Fruit fly (Drosophila melanogaster) whole organism, prepupa: ENCODE measurements around the gene Pax.

Experiments used
- Blimp-1 ChIP-seq: fragments of 200-800 bp; sonication (Bioruptor generic); optimal IDR thresholded peaks from 3 replicates; lab custom pipeline; 2017; ENCODE audit warnings: missing biosample characterization, missing genetic modification characterization, mild to moderate bottlenecking, moderate library complexity, missing genetic modification reagents
- CG10669 ChIP-seq: fragments of 200-800 bp; sonication (Bioruptor generic); optimal IDR thresholded peaks from 3 replicates; lab custom pipeline; 2018; ENCODE audit warnings: missing biosample characterization, mild to moderate bottlenecking, missing genetic modification characterization, moderate library complexity
- CG11294 ChIP-seq: fragments of 200-800 bp; sonication (Bioruptor generic); IDR thresholded peaks from 2 replicates; pipeline ENCODE4 v1.3.6; 2022; ENCODE audit warnings: missing biosample characterization, missing genetic modification characterization
- CG11762 ChIP-seq: fragments of 200-800 bp; sonication (Bioruptor generic); optimal IDR thresholded peaks from 3 replicates; lab custom pipeline; 2016; ENCODE audit warnings: missing biosample characterization, missing genetic modification characterization; ENCODE audit not compliant: insufficient read depth
- CG15336 ChIP-seq: fragments of 200-800 bp; sonication (Bioruptor generic); IDR thresholded peaks from 2 replicates; pipeline ENCODE4 v1.3.6; 2022; ENCODE audit warnings: missing biosample characterization, missing genetic modification characterization
- CG16779 ChIP-seq: fragments of 200-800 bp; sonication (Bioruptor generic); optimal IDR thresholded peaks from 3 replicates; lab custom pipeline; 2017; ENCODE audit warnings: missing biosample characterization, mild to moderate bottlenecking, missing genetic modification characterization
- CG3032 ChIP-seq: fragments of 200-800 bp; optimal IDR thresholded peaks from 2 replicates; lab custom pipeline; 2019; ENCODE audit warnings: missing biosample characterization, mild to moderate bottlenecking, missing genetic modification characterization, moderate library complexity
- CG31627 ChIP-seq: fragments of 200-800 bp; sonication (Bioruptor generic); optimal IDR thresholded peaks from 3 replicates; lab custom pipeline; 2016; ENCODE audit warnings: missing biosample characterization, missing genetic modification characterization
- CG32006 ChIP-seq: fragments of 200-800 bp; sonication (Bioruptor generic); optimal IDR thresholded peaks from 3 replicates; lab custom pipeline; 2017; ENCODE audit warnings: missing biosample characterization, mild to moderate bottlenecking, missing genetic modification characterization
- CG34406 ChIP-seq: fragments of 200-800 bp; sonication (Bioruptor generic); optimal IDR thresholded peaks from 3 replicates; lab custom pipeline; 2016; ENCODE audit warnings: missing biosample characterization, missing genetic modification characterization
- CG3919 ChIP-seq: fragments of 200-800 bp; sonication (Bioruptor generic); optimal IDR thresholded peaks from 3 replicates; lab custom pipeline; 2016; ENCODE audit warnings: missing biosample characterization, missing genetic modification characterization
- CG4318 ChIP-seq: fragments of 200-800 bp; sonication (Bioruptor generic); optimal IDR thresholded peaks from 3 replicates; lab custom pipeline; 2017; ENCODE audit warnings: missing biosample characterization, mild to moderate bottlenecking, missing genetic modification characterization
- CG6163 ChIP-seq: fragments of 200-800 bp; sonication (Bioruptor generic); IDR thresholded peaks from 3 replicates; pipeline ENCODE4 v1.3.6; 2022; ENCODE audit warnings: missing biosample characterization, missing genetic modification characterization
- CG6276 ChIP-seq: fragments of 200-800 bp; sonication (Bioruptor generic); optimal IDR thresholded peaks from 2 replicates; lab custom pipeline; 2017; ENCODE audit warnings: missing biosample characterization, mild to moderate bottlenecking, missing genetic modification characterization
- CG6854 ChIP-seq: fragments of 200-800 bp; sonication (Bioruptor generic); optimal IDR thresholded peaks from 2 replicates; lab custom pipeline; 2017; ENCODE audit warnings: missing biosample characterization, mild to moderate bottlenecking, missing genetic modification characterization
- CG7368 ChIP-seq: fragments of 200-800 bp; sonication (Bioruptor generic); optimal IDR thresholded peaks from 3 replicates; lab custom pipeline; 2016; ENCODE audit warnings: missing biosample characterization, missing genetic modification characterization
- CG8119 ChIP-seq: fragments of 200-800 bp; sonication (Bioruptor generic); IDR thresholded peaks from 3 replicates; pipeline ENCODE4 v1.3.6; 2022; ENCODE audit warnings: missing biosample characterization, missing genetic modification characterization
- CG8319 ChIP-seq: fragments of 200-800 bp; sonication (Bioruptor generic); optimal IDR thresholded peaks from 3 replicates; lab custom pipeline; 2016; ENCODE audit warnings: missing biosample characterization, missing genetic modification characterization
- CG8632 ChIP-seq: fragments of 200-800 bp; sonication (Bioruptor generic); optimal IDR thresholded peaks from 3 replicates; lab custom pipeline; 2016; ENCODE audit warnings: missing biosample characterization, missing genetic modification characterization
- CG9139 ChIP-seq: fragments of 200-800 bp; sonication (Bioruptor generic); optimal IDR thresholded peaks from 3 replicates; lab custom pipeline; 2017; ENCODE audit warnings: missing biosample characterization, mild to moderate bottlenecking, missing genetic modification characterization
- Eip75B ChIP-seq: fragments of 200-800 bp; sonication (Bioruptor generic); optimal IDR thresholded peaks from 3 replicates; lab custom pipeline; 2016; ENCODE audit warnings: missing biosample characterization, missing genetic modification characterization
- Eip78C ChIP-seq: fragments of 200-800 bp; sonication (Bioruptor generic); peaks from one replicate; lab custom pipeline; 2016; ENCODE audit warnings: missing biosample characterization, missing genetic modification characterization
- Eip93F ChIP-seq: fragments of 200-800 bp; sonication (Bioruptor generic); optimal IDR thresholded peaks from 2 replicates; lab custom pipeline; 2016; ENCODE audit warnings: missing biosample characterization, mild to moderate bottlenecking, missing genetic modification characterization
- Ets21C ChIP-seq: fragments of 200-800 bp; sonication (Bioruptor generic); optimal IDR thresholded peaks from 3 replicates; lab custom pipeline; 2016; ENCODE audit warnings: missing biosample characterization, missing genetic modification characterization
- Ets96B ChIP-seq: fragments of 200-800 bp; optimal IDR thresholded peaks from 2 replicates; lab custom pipeline; 2019; ENCODE audit warnings: missing biosample characterization, mild to moderate bottlenecking, missing genetic modification characterization, moderate library complexity
- Gug ChIP-seq: fragments of 200-800 bp; sonication (Bioruptor generic); IDR thresholded peaks from 2 replicates; pipeline ENCODE4 v1.3.6; 2022; ENCODE audit warnings: missing biosample characterization, missing genetic modification characterization
- Hr4 ChIP-seq: fragments of 200-800 bp; sonication (Bioruptor generic); optimal IDR thresholded peaks from 3 replicates; lab custom pipeline; 2016; ENCODE audit warnings: missing biosample characterization, missing genetic modification characterization
- Lpt ChIP-seq: fragments of 200-800 bp; sonication (Bioruptor generic); optimal IDR thresholded peaks from 3 replicates; lab custom pipeline; 2016; ENCODE audit warnings: missing biosample characterization, missing genetic modification characterization
- Met ChIP-seq: fragments of 200-800 bp; sonication (Bioruptor generic); optimal IDR thresholded peaks from 3 replicates; lab custom pipeline; 2016; ENCODE audit warnings: missing biosample characterization, missing genetic modification characterization
- OdsH ChIP-seq: fragments of 200-800 bp; sonication (Bioruptor generic); optimal IDR thresholded peaks from 3 replicates; lab custom pipeline; 2016; ENCODE audit warnings: missing biosample characterization, missing genetic modification characterization
- Smox ChIP-seq: fragments of 200-800 bp; sonication (Bioruptor generic); optimal IDR thresholded peaks from 3 replicates; lab custom pipeline; 2016; ENCODE audit warnings: missing biosample characterization, missing genetic modification characterization
- Sox14 ChIP-seq: fragments of 200-800 bp; sonication (Bioruptor generic); optimal IDR thresholded peaks from 3 replicates; lab custom pipeline; 2016; ENCODE audit warnings: missing biosample characterization, missing genetic modification characterization
- achi ChIP-seq: fragments of 200-800 bp; sonication (Bioruptor generic); optimal IDR thresholded peaks from 3 replicates; lab custom pipeline; 2016; ENCODE audit warnings: missing biosample characterization, missing genetic modification characterization
- acj6 ChIP-seq: fragments of 200-800 bp; sonication (Bioruptor generic); optimal IDR thresholded peaks from 3 replicates; lab custom pipeline; 2016; ENCODE audit warnings: missing biosample characterization, missing genetic modification characterization
- dsx ChIP-seq: fragments of 200-800 bp; optimal IDR thresholded peaks from 3 replicates; lab custom pipeline; 2019; ENCODE audit warnings: missing biosample characterization, mild to moderate bottlenecking, missing genetic modification characterization, moderate library complexity; ENCODE audit not compliant: poor library complexity, severe bottlenecking
- eg ChIP-seq: fragments of 200-800 bp; sonication (Bioruptor generic); IDR thresholded peaks from 3 replicates; pipeline ENCODE4 v1.3.6; 2022; ENCODE audit warnings: missing biosample characterization, missing genetic modification characterization
- esn ChIP-seq: fragments of 200-800 bp; sonication (Bioruptor generic); optimal IDR thresholded peaks from 2 replicates; lab custom pipeline; 2016; ENCODE audit warnings: missing biosample characterization, mild to moderate bottlenecking, missing genetic modification characterization, moderate library complexity
- fd59A ChIP-seq: fragments of 200-800 bp; sonication (Bioruptor generic); optimal IDR thresholded peaks from 2 replicates; lab custom pipeline; 2017; ENCODE audit warnings: missing biosample characterization, mild to moderate bottlenecking, missing genetic modification characterization, missing genetic modification reagents
- net ChIP-seq: fragments of 200-800 bp; sonication (Bioruptor generic); optimal IDR thresholded peaks from 3 replicates; lab custom pipeline; 2016; ENCODE audit warnings: missing biosample characterization, missing genetic modification characterization
- pdm3 ChIP-seq: fragments of 200-800 bp; sonication (Bioruptor generic); optimal IDR thresholded peaks from 3 replicates; lab custom pipeline; 2016; ENCODE audit warnings: missing biosample characterization, missing genetic modification characterization
- salr ChIP-seq, 2 experiments: fragments of 200-800 bp; sonication (Bioruptor generic); optimal IDR thresholded peaks; 3 replicates each; lab custom pipeline; 2016 to 2018; ENCODE audit warnings: missing biosample characterization in 2 of 2, missing genetic modification characterization in 2 of 2, mild to moderate bottlenecking in 1 of 2
- spab ChIP-seq: fragments of 200-800 bp; sonication (Bioruptor generic); optimal IDR thresholded peaks from 2 replicates; lab custom pipeline; 2017; ENCODE audit warnings: missing biosample characterization, mild to moderate bottlenecking, missing genetic modification characterization, missing genetic modification reagents
- ss ChIP-seq, 2 experiments: fragments of 200-800 bp; sonication (Bioruptor generic); optimal IDR thresholded peaks; 2 replicates in 1 of 2; 3 replicates in 1 of 2; lab custom pipeline; 2017 to 2018; ENCODE audit warnings: mild to moderate bottlenecking in 2 of 2, missing biosample characterization in 2 of 2, missing genetic modification characterization in 2 of 2, moderate library complexity in 1 of 2
- topi ChIP-seq: fragments of 200-800 bp; sonication (Bioruptor generic); optimal IDR thresholded peaks from 3 replicates; lab custom pipeline; 2016; ENCODE audit warnings: missing biosample characterization, missing genetic modification characterization
- vri ChIP-seq: fragments of 200-800 bp; sonication (Bioruptor generic); optimal IDR thresholded peaks from 3 replicates; lab custom pipeline; 2016; ENCODE audit warnings: missing biosample characterization, mild to moderate bottlenecking, missing genetic modification characterization

Pax gene

dm6 chr2L:19441791-19442190, 15.4 kb upstream of the Pax start, which contains the start of gene RanGAP (continued):
- no peak for TF ChIP-seq Met (GFP tag; lab: Kevin White, UChicago)
- TF ChIP-seq Smox = no peak
- TF ChIP-seq CG32006 (GFP tag; lab: Kevin White, UChicago) = peak; percentile 60
- no peak for TF ChIP-seq Gug (GFP tag; lab: Robert Waterston, UW)
- peak; percentile 40; the same call in 2 of the 3 replicates for TF ChIP-seq CG6163 (GFP tag; lab: Robert Waterston, UW)
- no peak for TF ChIP-seq Ets21C
- peak; percentile 13 for TF ChIP-seq OdsH (GFP tag; lab: Kevin White, UChicago)
- TF ChIP-seq CG16779 (tag; lab: Kevin White, UChicago) = peak; percentile 11
- TF ChIP-seq net (GFP tag; lab: Kevin White, UChicago) = peak; percentile 18
- TF ChIP-seq Sox14 (GFP tag; lab: Kevin White, UChicago) = no peak
- TF ChIP-seq achi (GFP tag; lab: Kevin White, UChicago) = no peak
- no peak for TF ChIP-seq CG34406 (GFP tag; lab: Kevin White, UChicago)
- TF ChIP-seq CG8632 (GFP tag; lab: Kevin White, UChicago) = no peak
- no peak for TF ChIP-seq CG11762 (GFP tag; lab: Kevin White, UChicago)
- TF ChIP-seq CG15336 (GFP tag; lab: Robert Waterston, UW) = no peak
- TF ChIP-seq CG10669 (GFP tag; lab: Kevin White, UChicago) = peak; percentile 9
- no peak for TF ChIP-seq Lpt
- no peak for TF ChIP-seq CG9139 (GFP tag; lab: Kevin White, UChicago)
- peak; percentile 24 for TF ChIP-seq Eip78C (GFP tag; lab: Kevin White, UChicago)
- 0 out of 3 replicates have a peak, but pooled peaks have one; percentile 39 for TF ChIP-seq eg (GFP tag; lab: Robert Waterston, UW)
- TF ChIP-seq CG3919 (GFP tag; lab: Kevin White, UChicago) = no peak
- no peak for TF ChIP-seq CG7368
- TF ChIP-seq Blimp-1 = no peak
- TF ChIP-seq spab = no peak
- TF ChIP-seq esn = no peak
- TF ChIP-seq salr (GFP tag; optimal IDR thresholded peaks at IDR 0.05; lab: Kevin White, UChicago) = peak in 1 of 2 experiments; percentile 1
- TF ChIP-seq CG6854 = no peak
- no peak for TF ChIP-seq fd59A (GFP tag; lab: Kevin White, UChicago)

dm6 chr2L:19441339-19441738, 14.9 kb upstream of the Pax start:
- TF ChIP-seq ss (GFP tag; optimal IDR thresholded peaks at IDR 0.05; lab: Kevin White, UChicago) = no peak
- TF ChIP-seq CG9139 (GFP tag; lab: Kevin White, UChicago) = no peak
- TF ChIP-seq CG16779 (tag; lab: Kevin White, UChicago) = no peak
- no peak for TF ChIP-seq Eip75B
- TF ChIP-seq Ets96B = no peak
- no peak for TF ChIP-seq Met (GFP tag; lab: Kevin White, UChicago)
- no peak for TF ChIP-seq Blimp-1
- no peak for TF ChIP-seq CG6276
- peak; percentile 44; the same call in 1 of the 2 replicates for TF ChIP-seq Gug (GFP tag; lab: Robert Waterston, UW)
- no peak for TF ChIP-seq salr (GFP tag; optimal IDR thresholded peaks at IDR 0.05; lab: Kevin White, UChicago)
- TF ChIP-seq CG11762 (GFP tag; lab: Kevin White, UChicago) = no peak
- TF ChIP-seq CG4318 (GFP tag; lab: Kevin White, UChicago) = no peak
- TF ChIP-seq CG8119 = peak; percentile 13; the same call in 1 of the 3 replicates
- no peak for TF ChIP-seq pdm3 (GFP tag; lab: Kevin White, UChicago)
- TF ChIP-seq Eip78C (GFP tag; lab: Kevin White, UChicago) = peak; percentile 76
- TF ChIP-seq vri = no peak
- peak; percentile 37; the same call in 1 of the 3 replicates for TF ChIP-seq eg (GFP tag; lab: Robert Waterston, UW)
- no peak for TF ChIP-seq Lpt
- no peak for TF ChIP-seq fd59A (GFP tag; lab: Kevin White, UChicago)
- no peak for TF ChIP-seq acj6 (GFP tag; lab: Kevin White, UChicago)
- peak; percentile 16; the same call in 1 of the 2 replicates for TF ChIP-seq CG11294 (GFP tag; lab: Robert Waterston, UW)
- no peak for TF ChIP-seq esn
- TF ChIP-seq Eip93F (GFP tag; lab: Kevin White, UChicago) = no peak
- no peak for TF ChIP-seq topi (GFP tag; lab: Kevin White, UChicago)
- no peak for TF ChIP-seq dsx (GFP tag; lab: Kevin White, UChicago)
- no peak for TF ChIP-seq CG31627 (GFP tag; lab: Kevin White, UChicago)
- no peak for TF ChIP-seq CG3032 (tag; lab: Kevin White, UChicago)
- TF ChIP-seq Hr4 (GFP tag; lab: Kevin White, UChicago) = peak; percentile 12
- peak; percentile 22 for TF ChIP-seq CG6163 (GFP tag; lab: Robert Waterston, UW)
- TF ChIP-seq achi (GFP tag; lab: Kevin White, UChicago) = no peak
- TF ChIP-seq CG8319 (GFP tag; lab: Kevin White, UChicago) = no peak
